Worm (Caenorhabditis elegans) whole organism, young adult: ENCODE data around the gene ttr-49.

Source experiments
- C06A6.2 ChIP-seq: fragments of 200-800 bp; sonication (Bioruptor generic); conservative IDR thresholded peaks from 2 replicates; pipeline ENCODE4 v1.3.6; 2022; ENCODE audit warnings: missing genetic modification characterization, missing compliant biosample characterization
- ceh-27 ChIP-seq: fragments of 200-800 bp; sonication (Bioruptor generic); optimal IDR thresholded peaks from 2 replicates; lab custom pipeline; 2018; ENCODE audit warnings: mild to moderate bottlenecking, missing genetic modification characterization, moderate library complexity, missing compliant biosample characterization
- dpl-1 ChIP-seq: fragments of 150-350 bp; optimal IDR thresholded peaks from 2 replicates; lab custom pipeline; 2014; ENCODE audit warnings: missing biosample characterization, missing genetic modification reagents, missing genetic modification characterization
- ztf-26 ChIP-seq: sonication (generic microtip); optimal IDR thresholded peaks from 2 replicates; lab custom pipeline; 2017; ENCODE audit warnings: missing genetic modification characterization, missing compliant biosample characterization
- ztf-6 ChIP-seq: fragments of 200-800 bp; sonication (Bioruptor generic); IDR thresholded peaks from 2 replicates; pipeline ENCODE4 v1.3.6; 2022; ENCODE audit warnings: missing genetic modification reagents, missing genetic modification characterization, missing compliant biosample characterization

- TF ChIP-seq C06A6.2 (GFP tag; lab: Robert Waterston, UW) = no peak
- TF ChIP-seq ztf-6 = no peak
- no peak for TF ChIP-seq dpl-1
- no peak for TF ChIP-seq ceh-27 (GFP tag; lab: Kevin White, UChicago)
- TF ChIP-seq ztf-26 (tag; lab: Kevin White, UChicago) = no peak
Measured at ce11 chrV:9386143-9386542, 29.8 kb upstream of the ttr-49 start, which contains the start of gene hum-2.
